Fruit fly (Drosophila melanogaster): ENCODE results near the gene Tom70.

DNA sequence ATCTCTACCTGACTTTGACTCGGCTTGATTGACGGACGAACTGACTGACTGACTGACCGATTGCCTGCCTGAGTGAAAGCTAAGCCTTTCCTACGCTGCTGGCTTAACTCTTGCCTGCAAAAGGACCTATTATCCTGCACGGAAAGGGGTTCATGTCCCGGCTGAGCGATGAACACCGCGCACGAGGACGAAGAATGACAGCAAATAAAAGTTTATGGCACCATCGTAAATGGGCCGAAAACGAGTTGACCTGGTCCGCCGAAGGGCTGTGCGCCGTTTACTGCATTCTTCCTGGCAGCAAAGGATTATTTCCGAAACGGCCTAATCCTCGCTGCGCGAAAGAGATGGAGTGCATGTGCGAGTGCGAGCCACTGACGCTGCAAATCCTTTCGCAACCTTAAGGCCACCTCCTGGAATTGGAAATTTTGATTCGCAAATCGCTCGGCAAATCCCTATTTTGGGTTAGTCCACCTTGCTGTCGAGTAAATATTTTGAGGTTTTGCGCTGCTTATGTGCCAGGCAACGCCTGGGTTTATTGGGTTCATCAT is 42.9 kb upstream of the Tom70 start:
- TF ChIP-seq CG11762 (GFP tag; optimal IDR thresholded peaks at IDR 0.05; ENCODE audit: insufficient read depth) = no peak
- TF ChIP-seq CG3919 (GFP tag; optimal IDR thresholded peaks at IDR 0.05) = no peak
- TF ChIP-seq CG31627 (GFP tag; optimal IDR thresholded peaks at IDR 0.05) = no peak
- TF ChIP-seq CG10631 (GFP tag; optimal IDR thresholded peaks at IDR 0.05) = no peak
- no peak for TF ChIP-seq cyc (GFP tag; optimal IDR thresholded peaks at IDR 0.05)
- no peak for TF ChIP-seq Eip78C (GFP tag)

Data from whole organism, prepupa.